Worm (Caenorhabditis elegans): ENCODE results near the gene mrps-24.

The mrps-24 gene

ce11 chrIV:7734619-7735018, 24.8 kb downstream of the mrps-24 start, which contains the start of gene clx-1:
clx-1 (plus strand) TSS chrIV:7734648.
- TF ChIP-seq lsy-2 (tag; optimal IDR thresholded peaks at IDR 0.05) (no peak), nhr-76 (tag; optimal IDR thresholded peaks at IDR 0.05) (no peak), nhr-28 (tag; optimal IDR thresholded peaks at IDR 0.05) (no peak), M03D4.4 (tag; optimal IDR thresholded peaks at IDR 0.05) (no peak), nhr-2 (tag; optimal IDR thresholded peaks at IDR 0.05) (no peak), ham-2 (GFP tag; optimal IDR thresholded peaks at IDR 0.05) (no peak), flh-1 (GFP tag; optimal IDR thresholded peaks at IDR 0.05) (no peak), ces-1 (GFP tag; optimal IDR thresholded peaks at IDR 0.05) (no peak), snpc-4 (tag; optimal IDR thresholded peaks at IDR 0.05) (no peak), ceh-83 (GFP tag; optimal IDR thresholded peaks at IDR 0.05) (no peak), nhr-12 (tag; optimal IDR thresholded peaks at IDR 0.05) (no peak), pha-4 (tag; optimal IDR thresholded peaks at IDR 0.05) (no peak), lin-13 (tag; optimal IDR thresholded peaks at IDR 0.05) (no peak), hlh-1 (tag; optimal IDR thresholded peaks at IDR 0.05) (no peak), unc-62 (GFP tag; optimal IDR thresholded peaks at IDR 0.05) (no peak), elt-1 (tag; optimal IDR thresholded peaks at IDR 0.05; ENCODE audit: borderline replicate concordance, insufficient read depth) (no peak), elt-3 (tag; optimal IDR thresholded peaks at IDR 0.05) (no peak), mls-2 (tag; optimal IDR thresholded peaks at IDR 0.05) (no peak), blmp-1 (tag; optimal IDR thresholded peaks at IDR 0.05) (no peak), unc-39 (tag; optimal IDR thresholded peaks at IDR 0.05) (no peak)

- TF ChIP-seq nhr-237 (tag; optimal IDR thresholded peaks at IDR 0.05) (no peak), ces-1 (GFP tag; optimal IDR thresholded peaks at IDR 0.05) (peak; percentile 50)
Observed at ce11 chrIV:7736616-7737015, 26.8 kb downstream of the mrps-24 start.

ce11 chrIV:7743539-7743938, 33.7 kb downstream of the mrps-24 start, which contains the start of gene npr-35:
npr-35 (plus strand) TSS chrIV:7743839.
- TF ChIP-seq pha-4 (tag; optimal IDR thresholded peaks at IDR 0.05) (no peak), unc-62 (GFP tag; optimal IDR thresholded peaks at IDR 0.05) (no peak), hlh-1 (tag; optimal IDR thresholded peaks at IDR 0.05) (no peak), mab-5 (tag; optimal IDR thresholded peaks at IDR 0.05) (no peak), flh-1 (GFP tag; optimal IDR thresholded peaks at IDR 0.05) (no peak), drap-1 (GFP tag; optimal IDR thresholded peaks at IDR 0.05) (no peak), ham-2 (GFP tag; optimal IDR thresholded peaks at IDR 0.05) (no peak), elt-3 (tag; optimal IDR thresholded peaks at IDR 0.05) (no peak), unc-39 (tag; optimal IDR thresholded peaks at IDR 0.05) (no peak), unc-120 (tag; optimal IDR thresholded peaks at IDR 0.05; ENCODE audit: poor library complexity, severe bottlenecking) (no peak)

DNA sequence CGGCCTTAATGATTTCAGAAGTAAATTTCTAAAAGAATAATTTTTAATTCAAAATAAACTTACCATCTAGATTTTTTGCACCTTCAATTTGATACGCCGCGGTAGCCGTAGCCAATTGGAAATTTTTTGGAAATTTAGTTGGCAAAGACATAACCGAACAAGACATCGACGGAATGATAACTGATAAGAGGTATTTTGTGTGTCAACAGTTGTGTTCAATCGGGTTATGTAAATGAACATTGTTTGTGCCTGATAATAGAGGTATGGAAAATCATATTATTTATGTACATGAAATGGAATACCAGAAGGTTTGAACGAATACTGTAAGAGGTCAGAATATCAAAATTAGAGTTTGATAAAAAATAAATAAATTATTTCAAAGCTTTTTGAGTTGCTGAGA, 38.0 kb downstream of the mrps-24 start, which contains the start of gene klo-1:
TSS of gene klo-1 (minus strand) at position 388 of the 400 bp plus-strand sequence.
- TF ChIP-seq mep-1 (tag; optimal IDR thresholded peaks at IDR 0.05), result no peak
- no peak for TF ChIP-seq ztf-11 (tag; optimal IDR thresholded peaks at IDR 0.05)
- no peak for TF ChIP-seq pha-4 (tag; optimal IDR thresholded peaks at IDR 0.05)
- no peak for TF ChIP-seq M03D4.4 (tag; optimal IDR thresholded peaks at IDR 0.05)
- TF ChIP-seq zip-8 (tag; optimal IDR thresholded peaks at IDR 0.05), result no peak
- TF ChIP-seq nhr-2 (tag; optimal IDR thresholded peaks at IDR 0.05), result no peak
- TF ChIP-seq snpc-4 (tag; optimal IDR thresholded peaks at IDR 0.05), result no peak
- no peak for TF ChIP-seq bed-3 (GFP tag; optimal IDR thresholded peaks at IDR 0.05)
- TF ChIP-seq unc-120 (tag; optimal IDR thresholded peaks at IDR 0.05; ENCODE audit: poor library complexity, severe bottlenecking), result no peak
- TF ChIP-seq sem-2 (GFP tag; optimal IDR thresholded peaks at IDR 0.05), result no peak
- TF ChIP-seq tbx-8 (GFP tag; optimal IDR thresholded peaks at IDR 0.05), result no peak
- no peak for TF ChIP-seq unc-39 (tag; optimal IDR thresholded peaks at IDR 0.05)
- no peak for TF ChIP-seq ceh-39 (tag; optimal IDR thresholded peaks at IDR 0.05)

ce11 chrIV:7753108-7753507, 43.3 kb downstream of the mrps-24 start, which contains the start of gene col-14:
col-14 (plus strand) TSS chrIV:7753408.
- TF ChIP-seq bed-3 (GFP tag; optimal IDR thresholded peaks at IDR 0.05) (no peak), ceh-83 (GFP tag; optimal IDR thresholded peaks at IDR 0.05) (no peak), blmp-1 (tag; optimal IDR thresholded peaks at IDR 0.05) (no peak), unc-39 (tag; optimal IDR thresholded peaks at IDR 0.05) (no peak), drap-1 (GFP tag; optimal IDR thresholded peaks at IDR 0.05) (no peak), tbx-8 (GFP tag; optimal IDR thresholded peaks at IDR 0.05) (no peak), nhr-12 (tag; optimal IDR thresholded peaks at IDR 0.05) (no peak), cnd-1 (tag; optimal IDR thresholded peaks at IDR 0.05) (no peak), ceh-43 (GFP tag; optimal IDR thresholded peaks at IDR 0.05) (no peak), nhr-28 (tag; optimal IDR thresholded peaks at IDR 0.05) (no peak), unc-62 (GFP tag; optimal IDR thresholded peaks at IDR 0.05) (no peak), snpc-4 (tag; optimal IDR thresholded peaks at IDR 0.05) (no peak), ces-1 (GFP tag; optimal IDR thresholded peaks at IDR 0.05) (no peak)
